Worm (Caenorhabditis elegans): Measurements from ENCODE around the gene idpp-5.
A peak's percentile ranks its signal among the peaks of the same experiment; 100 is the strongest.

idpp-5 gene

ce11 chrX:3759345-3759744 is 33.3 kb downstream of the idpp-5 start, which contains the start of gene T14G12.6:
T14G12.6 (minus strand) TSS chrX:3759445.
- TF ChIP-seq mab-5 (tag; optimal IDR thresholded peaks at IDR 0.05): no peak
- no peak for TF ChIP-seq drap-1 (GFP tag; optimal IDR thresholded peaks at IDR 0.05)
- TF ChIP-seq M03D4.4 (tag; optimal IDR thresholded peaks at IDR 0.05): no peak
- TF ChIP-seq blmp-1 (tag; optimal IDR thresholded peaks at IDR 0.05): no peak
- TF ChIP-seq elt-3 (tag; optimal IDR thresholded peaks at IDR 0.05): peak; percentile 1

DNA sequence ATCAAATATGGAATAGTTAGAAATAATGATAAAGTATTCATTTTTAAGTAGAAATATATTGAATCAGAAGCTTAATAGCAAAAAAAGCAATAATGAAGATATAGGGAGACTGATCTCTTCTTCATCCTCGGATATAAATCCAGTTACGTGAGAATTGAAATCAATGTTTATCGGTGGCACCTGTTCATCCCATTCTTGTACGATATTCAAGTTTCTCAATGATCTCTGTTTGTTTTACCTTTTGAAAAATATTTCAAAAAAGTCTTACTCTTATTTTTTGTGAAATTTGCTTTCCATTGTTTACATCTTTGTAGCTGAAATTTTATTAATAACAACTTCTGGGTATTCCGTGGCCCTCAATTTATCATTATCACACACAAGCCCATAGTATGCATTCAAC is 34.2 kb downstream of the idpp-5 start, which contains the start of gene T14G12.12:
Gene T14G12.12 (minus strand): TSS at position 101 of the 400 bp plus-strand sequence.
- no peak for TF ChIP-seq flh-1 (GFP tag; optimal IDR thresholded peaks at IDR 0.05)
- no peak for TF ChIP-seq mep-1 (tag; optimal IDR thresholded peaks at IDR 0.05)
- no peak for TF ChIP-seq nhr-237 (tag; optimal IDR thresholded peaks at IDR 0.05)
- TF ChIP-seq M03D4.4 (tag; optimal IDR thresholded peaks at IDR 0.05): no peak
- TF ChIP-seq unc-39 (tag; optimal IDR thresholded peaks at IDR 0.05): no peak
- TF ChIP-seq ces-1 (GFP tag; optimal IDR thresholded peaks at IDR 0.05): no peak
- TF ChIP-seq cnd-1 (tag; optimal IDR thresholded peaks at IDR 0.05): no peak
- TF ChIP-seq zip-8 (tag; optimal IDR thresholded peaks at IDR 0.05): no peak
- no peak for TF ChIP-seq unc-62 (GFP tag; optimal IDR thresholded peaks at IDR 0.05)
- TF ChIP-seq ceh-43 (GFP tag; optimal IDR thresholded peaks at IDR 0.05): no peak
- TF ChIP-seq lin-13 (tag; optimal IDR thresholded peaks at IDR 0.05): no peak
- no peak for TF ChIP-seq mls-2 (tag; optimal IDR thresholded peaks at IDR 0.05)
- TF ChIP-seq pha-4 (tag; optimal IDR thresholded peaks at IDR 0.05): no peak
- TF ChIP-seq hlh-1 (tag; optimal IDR thresholded peaks at IDR 0.05): no peak
- TF ChIP-seq nhr-2 (tag; optimal IDR thresholded peaks at IDR 0.05): no peak
- no peak for TF ChIP-seq snpc-4 (tag; optimal IDR thresholded peaks at IDR 0.05)
- no peak for TF ChIP-seq ceh-83 (GFP tag; optimal IDR thresholded peaks at IDR 0.05)
- no peak for TF ChIP-seq elt-3 (tag; optimal IDR thresholded peaks at IDR 0.05)
- no peak for TF ChIP-seq ham-2 (GFP tag; optimal IDR thresholded peaks at IDR 0.05)

DNA sequence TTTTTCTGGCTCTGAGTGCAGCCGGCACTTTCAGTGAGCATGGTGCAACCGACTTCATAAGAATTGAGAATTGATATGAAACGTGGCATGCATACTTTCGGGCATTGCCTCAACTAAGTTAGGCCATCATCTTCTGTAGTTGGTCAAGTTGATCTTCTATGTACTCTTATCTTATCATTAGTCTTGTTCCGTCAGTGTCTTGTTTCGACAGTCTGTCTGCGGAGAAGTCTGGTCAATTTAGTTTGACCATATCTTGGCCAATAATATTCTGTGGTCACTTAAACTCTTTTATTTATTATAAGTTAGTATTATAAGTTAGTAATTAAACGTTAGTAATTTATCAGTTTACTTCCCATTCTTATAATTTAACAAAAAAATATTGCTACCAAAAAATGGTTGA is 36.4 kb downstream of the idpp-5 start:
- no peak for TF ChIP-seq elt-1 (tag; optimal IDR thresholded peaks at IDR 0.05; ENCODE audit: borderline replicate concordance, insufficient read depth)
- TF ChIP-seq ceh-83 (GFP tag; optimal IDR thresholded peaks at IDR 0.05): no peak
- no peak for TF ChIP-seq elt-3 (tag; optimal IDR thresholded peaks at IDR 0.05)
- TF ChIP-seq pha-4 (tag; optimal IDR thresholded peaks at IDR 0.05): no peak
- TF ChIP-seq snpc-4 (tag; optimal IDR thresholded peaks at IDR 0.05): no peak
- no peak for TF ChIP-seq mab-5 (tag; optimal IDR thresholded peaks at IDR 0.05)
- TF ChIP-seq unc-120 (tag; optimal IDR thresholded peaks at IDR 0.05; ENCODE audit: poor library complexity, severe bottlenecking): no peak
- no peak for TF ChIP-seq mls-2 (tag; optimal IDR thresholded peaks at IDR 0.05)
- no peak for TF ChIP-seq unc-39 (tag; optimal IDR thresholded peaks at IDR 0.05)
- TF ChIP-seq ham-2 (GFP tag; optimal IDR thresholded peaks at IDR 0.05): no peak
- no peak for TF ChIP-seq nhr-28 (tag; optimal IDR thresholded peaks at IDR 0.05)
- TF ChIP-seq lin-32 (GFP tag; optimal IDR thresholded peaks at IDR 0.05): no peak
- no peak for TF ChIP-seq flh-1 (GFP tag; optimal IDR thresholded peaks at IDR 0.05)
- TF ChIP-seq ces-1 (GFP tag; optimal IDR thresholded peaks at IDR 0.05): no peak
- no peak for TF ChIP-seq drap-1 (GFP tag; optimal IDR thresholded peaks at IDR 0.05)
- no peak for TF ChIP-seq sptf-1 (tag; optimal IDR thresholded peaks at IDR 0.05)
- no peak for TF ChIP-seq tbx-8 (GFP tag; optimal IDR thresholded peaks at IDR 0.05)

DNA sequence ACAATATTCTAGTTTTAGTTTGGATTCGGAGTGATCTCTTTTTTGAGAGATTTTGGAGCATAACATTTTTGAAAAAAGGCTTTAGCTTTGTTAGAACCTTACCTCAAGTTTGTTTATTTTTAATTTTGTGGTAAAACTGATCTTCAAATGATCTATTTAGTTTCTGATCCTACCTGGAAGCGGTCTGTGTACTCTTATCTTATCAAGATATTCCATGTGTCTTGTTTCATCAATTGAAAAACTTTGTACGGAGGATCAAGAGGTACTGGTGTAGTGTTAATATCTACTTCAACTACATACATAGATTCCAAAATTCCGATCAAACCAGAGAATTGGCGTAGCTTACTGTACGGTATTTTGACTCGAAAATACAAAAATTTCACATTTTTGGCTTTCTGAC is 36.9 kb downstream of the idpp-5 start:
- no peak for TF ChIP-seq unc-120 (tag; optimal IDR thresholded peaks at IDR 0.05; ENCODE audit: poor library complexity, severe bottlenecking)
- no peak for TF ChIP-seq tbx-8 (GFP tag; optimal IDR thresholded peaks at IDR 0.05)
- no peak for TF ChIP-seq unc-62 (GFP tag; optimal IDR thresholded peaks at IDR 0.05)
- TF ChIP-seq nhr-2 (tag; optimal IDR thresholded peaks at IDR 0.05): no peak
- TF ChIP-seq mab-5 (tag; optimal IDR thresholded peaks at IDR 0.05): no peak
- no peak for TF ChIP-seq nhr-28 (tag; optimal IDR thresholded peaks at IDR 0.05)
- no peak for TF ChIP-seq ceh-43 (GFP tag; optimal IDR thresholded peaks at IDR 0.05)
- TF ChIP-seq lin-13 (tag; optimal IDR thresholded peaks at IDR 0.05): no peak
- TF ChIP-seq lin-32 (GFP tag; optimal IDR thresholded peaks at IDR 0.05): no peak

ce11 chrX:3752443-3752842 is 40.2 kb downstream of the idpp-5 start:
- TF ChIP-seq nhr-12 (tag; optimal IDR thresholded peaks at IDR 0.05) (no peak), lsy-2 (tag; optimal IDR thresholded peaks at IDR 0.05) (no peak), drap-1 (GFP tag; optimal IDR thresholded peaks at IDR 0.05) (no peak), mls-2 (tag; optimal IDR thresholded peaks at IDR 0.05) (no peak), tbx-8 (GFP tag; optimal IDR thresholded peaks at IDR 0.05) (no peak), ceh-83 (GFP tag; optimal IDR thresholded peaks at IDR 0.05) (no peak), M03D4.4 (tag; optimal IDR thresholded peaks at IDR 0.05) (no peak), ztf-11 (tag; optimal IDR thresholded peaks at IDR 0.05) (no peak), nhr-28 (tag; optimal IDR thresholded peaks at IDR 0.05) (no peak), snpc-4 (tag; optimal IDR thresholded peaks at IDR 0.05) (no peak)

All from whole organism, mixed stage, embryonic.